Fruit fly (Drosophila melanogaster): Measurements from ENCODE around the gene bcd.

The bcd gene

dm6 chr3R:6760755-6761647 lies 1.7 kb upstream of the bcd start (continued):
- peak; percentile 28 for TF ChIP-seq Sox102F (GFP tag; optimal IDR thresholded peaks at IDR 0.05)
- peak; percentile 44 for TF ChIP-seq phol (tag; optimal IDR thresholded peaks at IDR 0.05)
- TF ChIP-seq CG31388 (GFP tag; optimal IDR thresholded peaks at IDR 0.05), result peak; percentile 8
- peak; percentile 82 for TF ChIP-seq Kr (GFP tag; optimal IDR thresholded peaks at IDR 0.05)
- TF ChIP-seq CG10267 (tag; optimal IDR thresholded peaks at IDR 0.05), result peak; percentile 61
- peak; percentile 66 for TF ChIP-seq CG31441 (GFP tag; IDR thresholded peaks at IDR 0.05)
- peak; percentile 36 for TF ChIP-seq Hr3 (GFP tag; optimal IDR thresholded peaks at IDR 0.05)
- TF ChIP-seq CG15011 (GFP tag; optimal IDR thresholded peaks at IDR 0.05), result peak; percentile 41
- TF ChIP-seq CG4424 (GFP tag; optimal IDR thresholded peaks at IDR 0.05), result peak; percentile 54
- peak; percentile 59 for TF ChIP-seq CG17829 (tag; optimal IDR thresholded peaks at IDR 0.05)
- no peak for TF ChIP-seq CG10431 (GFP tag; optimal IDR thresholded peaks at IDR 0.05)
- no peak for TF ChIP-seq cwo (GFP tag; optimal IDR thresholded peaks at IDR 0.05)
- peak; percentile 22 for TF ChIP-seq CHES-1-like (GFP tag; optimal IDR thresholded peaks at IDR 0.05)
- TF ChIP-seq CG9876 (GFP tag; optimal IDR thresholded peaks at IDR 0.05), result no peak
- TF ChIP-seq Sox100B (GFP tag; optimal IDR thresholded peaks at IDR 0.05), result peak; percentile 55
- 0 out of 3 replicates have a peak, but pooled peaks have one; percentile 6 for TF ChIP-seq ci (GFP tag; IDR thresholded peaks at IDR 0.05)
- no peak for TF ChIP-seq ash1 (GFP tag; optimal IDR thresholded peaks at IDR 0.05)
- no peak for TF ChIP-seq sc (optimal IDR thresholded peaks at IDR 0.05)
- no peak for TF ChIP-seq sc (GFP tag; optimal IDR thresholded peaks at IDR 0.05)
- peak; percentile 33 for TF ChIP-seq Deaf1 (tag; optimal IDR thresholded peaks at IDR 0.05)
- peak in 1 of 2 experiments; percentile 86 for TF ChIP-seq insv (GFP tag; optimal IDR thresholded peaks at IDR 0.05)
- TF ChIP-seq esg (GFP tag; conservative IDR thresholded peaks at IDR 0.05), result 0 out of 2 replicates have a peak, but pooled peaks have one; percentile 16
- no peak for TF ChIP-seq CG18764 (GFP tag; optimal IDR thresholded peaks at IDR 0.05)
- TF ChIP-seq org-1 (GFP tag; optimal IDR thresholded peaks at IDR 0.05), result peak; percentile 28
- peak; percentile 58 for TF ChIP-seq Oli (tag; optimal IDR thresholded peaks at IDR 0.05)
- TF ChIP-seq unpg (GFP tag; optimal IDR thresholded peaks at IDR 0.05), result peak; percentile 14
- peak; percentile 60 for TF ChIP-seq bcd (GFP tag; optimal IDR thresholded peaks at IDR 0.05)
- peak; percentile 31 for TF ChIP-seq BtbVII (GFP tag; optimal IDR thresholded peaks at IDR 0.05)
- 0 out of 2 replicates have a peak, but pooled peaks have one; percentile 36 for TF ChIP-seq CG8765 (GFP tag; IDR thresholded peaks at IDR 0.05)
- no peak for TF ChIP-seq CG11723 (GFP tag; optimal IDR thresholded peaks at IDR 0.05)
- peak; percentile 15 for TF ChIP-seq CG12659 (GFP tag; optimal IDR thresholded peaks at IDR 0.05)
- TF ChIP-seq bowl (GFP tag; IDR thresholded peaks at IDR 0.05), result no peak
- TF ChIP-seq CG6791 (GFP tag; IDR thresholded peaks at IDR 0.05; ENCODE audit: partially characterized antibody), result no peak; the same call in 2 of the 3 replicates
- peak in 1 of 2 experiments; percentile 74 for TF ChIP-seq eve (GFP tag; optimal IDR thresholded peaks at IDR 0.05)
- TF ChIP-seq Ets65A (GFP tag), result peak; percentile 32
- TF ChIP-seq HLH54F (GFP tag; optimal IDR thresholded peaks at IDR 0.05), result no peak
- TF ChIP-seq klu (GFP tag; IDR thresholded peaks at IDR 0.05), result 0 out of 2 replicates have a peak, but pooled peaks have one; percentile 19
- 0 out of 2 replicates have a peak, but pooled peaks have one; percentile 4 for TF ChIP-seq CG42726 (GFP tag; IDR thresholded peaks at IDR 0.05; ENCODE audit: partially characterized antibody)
- TF ChIP-seq YL-1 (GFP tag; optimal IDR thresholded peaks at IDR 0.05), result no peak
- TF ChIP-seq sisA (GFP tag; IDR thresholded peaks at IDR 0.05), result no peak
- 0 out of 2 replicates have a peak, but pooled peaks have one; percentile 47 for TF ChIP-seq CG10959 (GFP tag; IDR thresholded peaks at IDR 0.05)
- TF ChIP-seq D (optimal IDR thresholded peaks at IDR 0.05), result peak; percentile 79
- peak; percentile 66 for TF ChIP-seq D (GFP tag; optimal IDR thresholded peaks at IDR 0.05)
- TF ChIP-seq CG4820 (GFP tag; optimal IDR thresholded peaks at IDR 0.05), result peak; percentile 51
- TF ChIP-seq btn (GFP tag; optimal IDR thresholded peaks at IDR 0.05), result no peak
- TF ChIP-seq CG12744 (GFP tag; optimal IDR thresholded peaks at IDR 0.05), result no peak
- peak; percentile 14 for TF ChIP-seq CG13775 (GFP tag; optimal IDR thresholded peaks at IDR 0.05)
- TF ChIP-seq Gug (GFP tag; IDR thresholded peaks at IDR 0.05), result 0 out of 4 replicates have a peak, but pooled peaks have one; percentile 21
- peak; percentile 56 for TF ChIP-seq CG12391 (tag; optimal IDR thresholded peaks at IDR 0.05)

Data from whole organism, embryonic.